Fruit fly (Drosophila melanogaster) whole organism, prepupa: ENCODE data around the gene CG5846.

Source experiments
- Blimp-1 ChIP-seq: fragments of 200-800 bp; sonication (Bioruptor generic); optimal IDR thresholded peaks from 3 replicates; lab custom pipeline; 2017; ENCODE audit warnings: missing biosample characterization, missing genetic modification characterization, mild to moderate bottlenecking, moderate library complexity, missing genetic modification reagents
- CG11762 ChIP-seq: fragments of 200-800 bp; sonication (Bioruptor generic); optimal IDR thresholded peaks from 3 replicates; lab custom pipeline; 2016; ENCODE audit warnings: missing biosample characterization, missing genetic modification characterization; ENCODE audit not compliant: insufficient read depth
- CG11902 ChIP-seq: fragments of 200-800 bp; sonication (Bioruptor generic); optimal IDR thresholded peaks from 3 replicates; lab custom pipeline; 2016; ENCODE audit warnings: missing biosample characterization, missing genetic modification characterization
- CG3032 ChIP-seq: fragments of 200-800 bp; optimal IDR thresholded peaks from 2 replicates; lab custom pipeline; 2019; ENCODE audit warnings: missing biosample characterization, mild to moderate bottlenecking, missing genetic modification characterization, moderate library complexity
- CG31627 ChIP-seq: fragments of 200-800 bp; sonication (Bioruptor generic); optimal IDR thresholded peaks from 3 replicates; lab custom pipeline; 2016; ENCODE audit warnings: missing biosample characterization, missing genetic modification characterization
- CG32006 ChIP-seq: fragments of 200-800 bp; sonication (Bioruptor generic); optimal IDR thresholded peaks from 3 replicates; lab custom pipeline; 2017; ENCODE audit warnings: missing biosample characterization, mild to moderate bottlenecking, missing genetic modification characterization
- CG34406 ChIP-seq: fragments of 200-800 bp; sonication (Bioruptor generic); optimal IDR thresholded peaks from 3 replicates; lab custom pipeline; 2016; ENCODE audit warnings: missing biosample characterization, missing genetic modification characterization
- CG3919 ChIP-seq: fragments of 200-800 bp; sonication (Bioruptor generic); optimal IDR thresholded peaks from 3 replicates; lab custom pipeline; 2016; ENCODE audit warnings: missing biosample characterization, missing genetic modification characterization
- CG6808 ChIP-seq: fragments of 200-800 bp; sonication (Bioruptor generic); optimal IDR thresholded peaks from 3 replicates; lab custom pipeline; 2017; ENCODE audit warnings: missing biosample characterization, missing genetic modification characterization, mild to moderate bottlenecking, moderate library complexity, missing genetic modification reagents
- CG6854 ChIP-seq: fragments of 200-800 bp; sonication (Bioruptor generic); optimal IDR thresholded peaks from 2 replicates; lab custom pipeline; 2017; ENCODE audit warnings: missing biosample characterization, mild to moderate bottlenecking, missing genetic modification characterization
- CG7368 ChIP-seq: fragments of 200-800 bp; sonication (Bioruptor generic); optimal IDR thresholded peaks from 3 replicates; lab custom pipeline; 2016; ENCODE audit warnings: missing biosample characterization, missing genetic modification characterization
- CG8319 ChIP-seq: fragments of 200-800 bp; sonication (Bioruptor generic); optimal IDR thresholded peaks from 3 replicates; lab custom pipeline; 2016; ENCODE audit warnings: missing biosample characterization, missing genetic modification characterization
- CG8632 ChIP-seq: fragments of 200-800 bp; sonication (Bioruptor generic); optimal IDR thresholded peaks from 3 replicates; lab custom pipeline; 2016; ENCODE audit warnings: missing biosample characterization, missing genetic modification characterization
- CG9139 ChIP-seq: fragments of 200-800 bp; sonication (Bioruptor generic); optimal IDR thresholded peaks from 3 replicates; lab custom pipeline; 2017; ENCODE audit warnings: missing biosample characterization, mild to moderate bottlenecking, missing genetic modification characterization
- Eip75B ChIP-seq: fragments of 200-800 bp; sonication (Bioruptor generic); optimal IDR thresholded peaks from 3 replicates; lab custom pipeline; 2016; ENCODE audit warnings: missing biosample characterization, missing genetic modification characterization
- Eip78C ChIP-seq: fragments of 200-800 bp; sonication (Bioruptor generic); peaks from one replicate; lab custom pipeline; 2016; ENCODE audit warnings: missing biosample characterization, missing genetic modification characterization
- Ets21C ChIP-seq: fragments of 200-800 bp; sonication (Bioruptor generic); optimal IDR thresholded peaks from 3 replicates; lab custom pipeline; 2016; ENCODE audit warnings: missing biosample characterization, missing genetic modification characterization
- Ets96B ChIP-seq: fragments of 200-800 bp; optimal IDR thresholded peaks from 2 replicates; lab custom pipeline; 2019; ENCODE audit warnings: missing biosample characterization, mild to moderate bottlenecking, missing genetic modification characterization, moderate library complexity
- Hr38 ChIP-seq: sonication (Bioruptor generic); optimal IDR thresholded peaks from 2 replicates; lab custom pipeline; 2016; ENCODE audit warnings: missing biosample characterization, missing genetic modification characterization
- Sox102F ChIP-seq: fragments of 200-800 bp; sonication (Bioruptor generic); optimal IDR thresholded peaks from 2 replicates; lab custom pipeline; 2016; ENCODE audit warnings: missing biosample characterization, mild to moderate bottlenecking, missing genetic modification characterization
- acj6 ChIP-seq: fragments of 200-800 bp; sonication (Bioruptor generic); optimal IDR thresholded peaks from 3 replicates; lab custom pipeline; 2016; ENCODE audit warnings: missing biosample characterization, missing genetic modification characterization
- dsx ChIP-seq: fragments of 200-800 bp; optimal IDR thresholded peaks from 3 replicates; lab custom pipeline; 2019; ENCODE audit warnings: missing biosample characterization, mild to moderate bottlenecking, missing genetic modification characterization, moderate library complexity; ENCODE audit not compliant: poor library complexity, severe bottlenecking
- esn ChIP-seq: fragments of 200-800 bp; sonication (Bioruptor generic); optimal IDR thresholded peaks from 2 replicates; lab custom pipeline; 2016; ENCODE audit warnings: missing biosample characterization, mild to moderate bottlenecking, missing genetic modification characterization, moderate library complexity
- net ChIP-seq: fragments of 200-800 bp; sonication (Bioruptor generic); optimal IDR thresholded peaks from 3 replicates; lab custom pipeline; 2016; ENCODE audit warnings: missing biosample characterization, missing genetic modification characterization
- pdm3 ChIP-seq: fragments of 200-800 bp; sonication (Bioruptor generic); optimal IDR thresholded peaks from 3 replicates; lab custom pipeline; 2016; ENCODE audit warnings: missing biosample characterization, missing genetic modification characterization
- salr ChIP-seq, 2 experiments: fragments of 200-800 bp; sonication (Bioruptor generic); optimal IDR thresholded peaks; 3 replicates each; lab custom pipeline; 2016 to 2018; ENCODE audit warnings: missing biosample characterization in 2 of 2, missing genetic modification characterization in 2 of 2, mild to moderate bottlenecking in 1 of 2
- spab ChIP-seq: fragments of 200-800 bp; sonication (Bioruptor generic); optimal IDR thresholded peaks from 2 replicates; lab custom pipeline; 2017; ENCODE audit warnings: missing biosample characterization, mild to moderate bottlenecking, missing genetic modification characterization, missing genetic modification reagents
- ss ChIP-seq, 2 experiments: fragments of 200-800 bp; sonication (Bioruptor generic); optimal IDR thresholded peaks; 2 replicates in 1 of 2; 3 replicates in 1 of 2; lab custom pipeline; 2017 to 2018; ENCODE audit warnings: mild to moderate bottlenecking in 2 of 2, missing biosample characterization in 2 of 2, missing genetic modification characterization in 2 of 2, moderate library complexity in 1 of 2
- svp ChIP-seq: fragments of 200-800 bp; sonication (Bioruptor generic); peaks from one replicate; lab custom pipeline; 2016; ENCODE audit warnings: missing biosample characterization, missing genetic modification characterization
- topi ChIP-seq: fragments of 200-800 bp; sonication (Bioruptor generic); optimal IDR thresholded peaks from 3 replicates; lab custom pipeline; 2016; ENCODE audit warnings: missing biosample characterization, missing genetic modification characterization
- vri ChIP-seq: fragments of 200-800 bp; sonication (Bioruptor generic); optimal IDR thresholded peaks from 3 replicates; lab custom pipeline; 2016; ENCODE audit warnings: missing biosample characterization, mild to moderate bottlenecking, missing genetic modification characterization

The CG5846 gene

dm6 chr2L:9989846-9990506 is 32.9 kb upstream of the CG5846 start (continued):
- TF ChIP-seq CG3919 (peak; percentile 55), CG7368 (GFP tag; lab: Kevin White, UChicago) (peak; percentile 7), acj6 (GFP tag; lab: Kevin White, UChicago) (peak; percentile 62), Sox102F (GFP tag; lab: Kevin White, UChicago) (peak; percentile 54), CG3032 (tag; lab: Kevin White, UChicago) (peak; percentile 41), CG31627 (GFP tag; lab: Kevin White, UChicago) (peak; percentile 32), Blimp-1 (GFP tag; lab: Kevin White, UChicago) (peak; percentile 71), esn (GFP tag; lab: Kevin White, UChicago) (peak; percentile 71), topi (peak; percentile 65), Hr38 (GFP tag; lab: Kevin White, UChicago) (no peak), pdm3 (GFP tag; lab: Kevin White, UChicago) (peak; percentile 9), CG34406 (peak; percentile 18), spab (peak; percentile 40)
- TF ChIP-seq, all 60 proteins: peak for 31

- TF ChIP-seq svp (GFP tag; lab: Kevin White, UChicago) = peak; percentile 27
- no peak for TF ChIP-seq CG6808 (GFP tag; lab: Kevin White, UChicago)
Measured at dm6 chr2L:9989275-9989674, 32.2 kb upstream of the CG5846 start.

dm6 chr2L:9988201-9988990 is 31.4 kb upstream of the CG5846 start:
- TF ChIP-seq CG32006 (GFP tag; lab: Kevin White, UChicago) (no peak), CG7368 (GFP tag; lab: Kevin White, UChicago) (no peak), net (peak; percentile 10), CG8632 (no peak), dsx (GFP tag; lab: Kevin White, UChicago) (no peak), CG9139 (GFP tag; lab: Kevin White, UChicago) (no peak), CG6854 (no peak), svp (GFP tag; lab: Kevin White, UChicago) (peak; percentile 26), Hr38 (GFP tag; lab: Kevin White, UChicago) (no peak), topi (no peak), Sox102F (GFP tag; lab: Kevin White, UChicago) (no peak), Eip75B (GFP tag; lab: Kevin White, UChicago) (no peak), Ets96B (tag; lab: Kevin White, UChicago) (no peak), Eip78C (GFP tag; lab: Kevin White, UChicago) (peak; percentile 40), Ets21C (GFP tag; lab: Kevin White, UChicago) (no peak), vri (GFP tag; lab: Kevin White, UChicago) (peak; percentile 2), CG8319 (GFP tag; lab: Kevin White, UChicago) (no peak), ss (GFP tag; optimal IDR thresholded peaks at IDR 0.05; lab: Kevin White, UChicago) (no peak), CG11902 (GFP tag; lab: Kevin White, UChicago) (no peak), Blimp-1 (GFP tag; lab: Kevin White, UChicago) (peak; percentile 61), CG11762 (GFP tag; lab: Kevin White, UChicago) (no peak), salr (GFP tag; optimal IDR thresholded peaks at IDR 0.05; lab: Kevin White, UChicago) (no peak)
